Comparison of ENCODE assay signal across 6 worm cellular contexts in genomic region chrV:7443480-7443879, ce11.
A peak's percentile ranks its signal among the peaks of the same experiment; 100 is the strongest.
TF ChIP-seq lines count a peak whose summit lies in the region.

No protein-coding gene starts in this region.

TF ChIP-seq in whole organism, L1 larva, 84 proteins besides CTCF, POLR2A, EP300 and RAD21:
- peak; percentile 53; the same call in 1 of the 2 replicates for TF ChIP-seq unc-98 (GFP tag; IDR thresholded peaks at IDR 0.05; lab: Robert Waterston, UW)
- peak; percentile 75 for TF ChIP-seq mab-9 (GFP tag; IDR thresholded peaks at IDR 0.05; lab: Robert Waterston, UW)
- 0 out of 2 replicates have a peak, but pooled peaks have one; percentile 52 for TF ChIP-seq ets-5 (GFP tag; IDR thresholded peaks at IDR 0.05; lab: Robert Waterston, UW)

TF ChIP-seq in whole organism, L4 larva, 104 proteins besides CTCF, POLR2A, EP300 and RAD21:
- 0 out of 2 replicates have a peak, but pooled peaks have one; percentile 36 for TF ChIP-seq tag-97 (GFP tag; IDR thresholded peaks at IDR 0.05; lab: Robert Waterston, UW)
- TF ChIP-seq vab-7 (GFP tag; IDR thresholded peaks at IDR 0.05; lab: Robert Waterston, UW): 0 out of 2 replicates have a peak, but pooled peaks have one; percentile 25
- 0 out of 4 replicates have a peak, but pooled peaks of 1 of the 2 experiments have one; percentile 17 for TF ChIP-seq madf-5 (GFP tag; IDR thresholded peaks at IDR 0.05; lab: Robert Waterston, UW)
- peak; percentile 62; the same call in 1 of the 2 replicates for TF ChIP-seq zip-11 (GFP tag; IDR thresholded peaks at IDR 0.05; lab: Robert Waterston, UW)
- TF ChIP-seq arid-1 (GFP tag; conservative IDR thresholded peaks at IDR 0.05; lab: Robert Waterston, UW): 0 out of 2 replicates have a peak, but pooled peaks have one; percentile 41

TF ChIP-seq in whole organism, early embryonic, 17 proteins besides CTCF, POLR2A, EP300 and RAD21:
- TF ChIP-seq tbx-11 (GFP tag; IDR thresholded peaks at IDR 0.05; lab: Robert Waterston, UW): peak; percentile 68; the same call in 1 of the 2 replicates
- TF ChIP-seq scrt-1 (GFP tag; IDR thresholded peaks at IDR 0.05; lab: Robert Waterston, UW): 0 out of 2 replicates have a peak, but pooled peaks have one; percentile 35
- peak; percentile 85 for TF ChIP-seq sea-1 (GFP tag; conservative IDR thresholded peaks at IDR 0.05; lab: Robert Waterston, UW)
- TF ChIP-seq tbx-37 (GFP tag; conservative IDR thresholded peaks at IDR 0.05; lab: Robert Waterston, UW): peak; percentile 34; the same call in 1 of the 2 replicates

TF ChIP-seq in whole organism, late embryonic, 69 proteins besides CTCF, POLR2A, EP300 and RAD21:
- TF ChIP-seq ceh-45 (GFP tag; IDR thresholded peaks at IDR 0.05; lab: Robert Waterston, UW): peak; percentile 60; the same call in 1 of the 2 replicates
TF ChIP-seq in whole organism, late embryonic: peak in this region for 1; not testable (repeated sequence) for 68.

TF ChIP-seq in whole organism, midembryonic, 9 proteins besides CTCF, POLR2A, EP300 and RAD21:
- TF ChIP-seq klf-2 (GFP tag; conservative IDR thresholded peaks at IDR 0.05; lab: Robert Waterston, UW): peak; percentile 79
- peak; percentile 79; the same call in 1 of the 2 replicates for TF ChIP-seq ztf-23 (GFP tag; IDR thresholded peaks at IDR 0.05; lab: Robert Waterston, UW)
- TF ChIP-seq ztf-29 (GFP tag; IDR thresholded peaks at IDR 0.05; lab: Robert Waterston, UW): peak; percentile 39; the same call in 1 of the 2 replicates
- peak; percentile 46; the same call in 1 of the 2 replicates for TF ChIP-seq ref-1 (GFP tag; conservative IDR thresholded peaks at IDR 0.05; lab: Robert Waterston, UW)
- TF ChIP-seq flt-1 (GFP tag; IDR thresholded peaks at IDR 0.05; lab: Robert Waterston, UW): 0 out of 2 replicates have a peak, but pooled peaks have one; percentile 27

TF ChIP-seq in whole organism, young adult, 124 proteins besides CTCF, POLR2A, EP300 and RAD21:
- TF ChIP-seq attf-3 (GFP tag; conservative IDR thresholded peaks at IDR 0.05; lab: Robert Waterston, UW): peak; percentile 62
- TF ChIP-seq pbrm-1 (GFP tag; IDR thresholded peaks at IDR 0.05; lab: Robert Waterston, UW): 0 out of 2 replicates have a peak, but pooled peaks have one; percentile 34
- peak; percentile 21; the same call in 1 of the 2 replicates for TF ChIP-seq ekl-4 (GFP tag; IDR thresholded peaks at IDR 0.05; lab: Robert Waterston, UW)
- 0 out of 2 replicates have a peak, but pooled peaks have one; percentile 53 for TF ChIP-seq egl-18 (GFP tag; IDR thresholded peaks at IDR 0.05; lab: Robert Waterston, UW)
- peak; percentile 19; the same call in 1 of the 2 replicates for TF ChIP-seq Y67H2A.10 (GFP tag; conservative IDR thresholded peaks at IDR 0.05; lab: Robert Waterston, UW)
- peak; percentile 94; the same call in 1 of the 2 replicates for TF ChIP-seq F37B4.10 (GFP tag; IDR thresholded peaks at IDR 0.05; lab: Robert Waterston, UW)
- TF ChIP-seq egrh-3 (GFP tag; IDR thresholded peaks at IDR 0.05; lab: Robert Waterston, UW): peak; percentile 88
- TF ChIP-seq ztf-6 (GFP tag; IDR thresholded peaks at IDR 0.05; lab: Robert Waterston, UW): 0 out of 2 replicates have a peak, but pooled peaks have one; percentile 35
- 0 out of 2 replicates have a peak, but pooled peaks have one; percentile 43 for TF ChIP-seq ztf-28 (GFP tag; IDR thresholded peaks at IDR 0.05; lab: Robert Waterston, UW)
- 0 out of 2 replicates have a peak, but pooled peaks have one; percentile 75 for TF ChIP-seq ztf-25 (GFP tag; IDR thresholded peaks at IDR 0.05; lab: Robert Waterston, UW)
- TF ChIP-seq sea-2 (GFP tag; IDR thresholded peaks at IDR 0.05; lab: Robert Waterston, UW): 0 out of 2 replicates have a peak, but pooled peaks have one; percentile 33
- 0 out of 2 replicates have a peak, but pooled peaks have one; percentile 20 for TF ChIP-seq bed-1 (GFP tag; IDR thresholded peaks at IDR 0.05; lab: Robert Waterston, UW)
- TF ChIP-seq bed-2 (GFP tag; IDR thresholded peaks at IDR 0.05; lab: Robert Waterston, UW): peak; percentile 9; the same call in 1 of the 2 replicates
- TF ChIP-seq F39B2.1 (GFP tag; IDR thresholded peaks at IDR 0.05; lab: Robert Waterston, UW): 0 out of 2 replicates have a peak, but pooled peaks have one; percentile 51
